Worm (Caenorhabditis elegans): ENCODE results near the gene clh-5.

DNA sequence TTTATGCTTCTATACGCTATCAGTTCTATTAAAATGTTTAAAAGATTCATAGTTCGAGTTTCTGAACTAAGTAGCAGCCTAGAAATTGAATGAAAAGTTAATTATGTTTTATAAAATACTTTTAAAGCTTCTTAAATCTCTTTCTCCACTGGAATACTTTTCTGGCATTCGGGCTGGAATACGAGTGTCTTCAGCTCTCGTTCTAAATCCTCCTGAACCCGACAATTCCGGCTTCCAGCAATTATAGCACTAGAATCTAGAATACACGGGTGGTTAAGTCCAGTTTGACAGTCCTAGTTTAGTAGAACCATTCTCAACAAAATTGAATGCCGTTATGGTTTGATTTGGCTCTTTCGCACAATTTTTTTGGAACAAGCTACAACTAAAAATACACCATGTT lies 33.9 kb upstream of the clh-5 start:
- no peak for TF ChIP-seq mdl-1 (tag; optimal IDR thresholded peaks at IDR 0.05)
- TF ChIP-seq fkh-10 (GFP tag; optimal IDR thresholded peaks at IDR 0.05) = no peak
- no peak for TF ChIP-seq elt-2 (tag; optimal IDR thresholded peaks at IDR 0.05)
- TF ChIP-seq ztf-11 (tag; optimal IDR thresholded peaks at IDR 0.05) = no peak
- TF ChIP-seq egl-27 (tag; optimal IDR thresholded peaks at IDR 0.05) = no peak
- TF ChIP-seq fos-1 (tag; optimal IDR thresholded peaks at IDR 0.05) = no peak
- TF ChIP-seq unc-39 (tag; optimal IDR thresholded peaks at IDR 0.05) = no peak
- TF ChIP-seq snpc-4 (tag; optimal IDR thresholded peaks at IDR 0.05) = no peak
